Fruit fly (Drosophila melanogaster) whole organism, larva: ENCODE measurements around the gene Fatp1.

ENCODE experiments used
- noc ChIP-seq: fragments of 200-800 bp; sonication (Bioruptor generic); optimal IDR thresholded peaks from 3 replicates; lab custom pipeline; 2019; ENCODE audit warnings: missing biosample characterization, mild to moderate bottlenecking, missing genetic modification characterization, moderate library complexity

The Fatp1 gene

dm6 chr2L:10517085-10517484, at the start of gene Fatp1, which contains the start of gene Lrr47:
TSS of gene Fatp1 (minus strand) at chr2L:10517218.
TSS of gene Lrr47 (plus strand) at chr2L:10517335.
- TF ChIP-seq noc (tag; lab: Kevin White, UChicago), result no peak

DNA sequence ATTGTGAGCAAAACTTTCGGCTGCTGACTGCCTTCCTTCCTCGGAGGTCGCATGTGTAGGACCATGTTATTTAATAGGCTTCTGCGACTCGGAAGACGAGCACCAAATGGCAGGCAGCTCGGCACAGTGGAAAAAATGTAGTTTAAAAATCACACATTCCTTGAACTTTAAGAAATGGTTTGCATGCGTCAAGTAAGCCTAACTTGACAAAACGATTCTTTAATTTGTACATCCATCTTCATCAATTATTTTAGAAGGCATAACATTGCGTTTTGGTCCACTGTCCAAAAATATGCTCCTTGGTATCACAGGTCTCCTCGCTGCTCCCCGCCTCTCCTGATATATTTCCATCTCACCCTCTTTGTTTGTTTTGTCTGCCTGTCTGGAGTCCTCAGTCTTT, 48.7 kb upstream of the Fatp1 start:
- TF ChIP-seq noc (tag; lab: Kevin White, UChicago), result no peak

DNA sequence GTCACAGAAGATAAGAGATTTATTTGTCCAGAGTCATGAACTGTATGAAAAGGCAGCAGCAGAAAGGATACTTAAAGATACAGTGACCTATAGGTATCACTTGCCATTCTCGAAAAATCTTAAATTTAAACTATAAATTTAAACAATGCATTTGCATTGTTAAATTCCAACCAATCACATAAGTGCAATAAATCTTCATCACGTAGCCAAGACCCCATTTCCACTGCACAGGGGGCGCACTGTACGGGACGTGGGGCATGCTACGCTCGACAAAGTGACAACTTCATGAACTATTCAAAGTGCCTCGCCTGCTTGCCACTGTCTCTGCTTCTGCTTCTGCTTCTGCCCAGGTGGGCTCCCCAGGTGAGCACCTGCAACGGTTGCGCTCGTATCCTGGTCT, 38.3 kb upstream of the Fatp1 start:
- no peak for TF ChIP-seq noc (tag; lab: Kevin White, UChicago)

dm6 chr2L:10554676-10555075, 37.7 kb upstream of the Fatp1 start:
- no peak for TF ChIP-seq noc (tag; lab: Kevin White, UChicago)

DNA sequence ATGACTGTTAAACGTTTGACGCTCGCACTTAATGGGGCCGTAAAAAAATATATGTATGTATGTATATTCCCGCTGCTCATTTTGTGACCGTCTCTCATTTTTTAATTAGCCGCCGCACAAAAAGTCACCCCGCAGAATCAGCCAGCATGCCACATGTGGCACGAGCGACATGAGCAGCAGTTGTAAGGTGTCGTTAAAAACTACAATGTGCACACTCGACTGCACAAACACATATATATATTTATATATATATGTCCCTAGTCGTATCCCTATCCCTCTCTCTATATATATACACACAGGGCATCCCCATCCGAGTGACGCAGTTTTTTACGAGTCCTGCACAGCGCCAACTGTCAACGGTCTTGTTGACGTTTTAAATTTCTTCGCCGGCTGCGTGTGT, 36.7 kb upstream of the Fatp1 start:
- no peak for TF ChIP-seq noc (tag; lab: Kevin White, UChicago)

dm6 chr2L:10552807-10553206, 35.8 kb upstream of the Fatp1 start:
- TF ChIP-seq noc (tag; lab: Kevin White, UChicago), result no peak

- TF ChIP-seq noc (tag; lab: Kevin White, UChicago), result no peak
Measured at dm6 chr2L:10548814-10549423, 31.9 kb upstream of the Fatp1 start.

DNA sequence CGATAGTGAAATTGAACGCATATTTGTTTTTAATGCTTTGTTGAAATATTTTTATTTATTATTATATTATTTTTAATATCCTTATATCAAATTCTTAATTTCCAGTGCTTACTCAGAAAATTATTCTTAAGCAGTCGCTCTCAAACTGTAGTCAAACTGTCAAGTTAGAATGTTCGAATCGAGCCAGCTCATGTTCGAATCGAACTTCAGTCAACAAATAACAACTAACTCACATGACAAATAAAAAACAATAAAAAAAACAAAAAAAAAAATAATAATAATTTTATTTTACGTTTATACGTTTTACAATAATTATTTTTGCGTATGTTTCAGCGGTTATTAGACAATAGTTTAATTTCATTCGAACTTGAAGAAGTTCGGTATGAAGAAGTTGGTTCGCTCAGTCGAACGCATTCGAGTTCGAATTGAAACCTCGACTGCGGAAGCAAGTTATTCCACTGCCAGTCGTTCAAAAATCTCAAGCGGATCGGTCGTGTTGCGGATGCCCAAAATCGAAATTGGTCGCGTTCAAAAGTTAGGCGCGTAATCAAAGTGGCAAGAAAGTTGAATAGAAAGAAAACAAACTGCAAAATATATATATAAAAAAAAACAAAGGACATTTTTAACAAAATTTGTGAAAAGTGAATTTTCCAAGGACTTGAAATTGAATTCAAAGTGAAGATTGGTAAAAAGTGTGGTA, 27.6 kb upstream of the Fatp1 start, which contains the start of gene Trim9:
Gene Trim9, plus strand, starts transcription at position 463 of the 700 bp plus-strand sequence.
- TF ChIP-seq noc (tag; lab: Kevin White, UChicago), result no peak

dm6 chr2L:10543992-10544391, 27.0 kb upstream of the Fatp1 start:
- TF ChIP-seq noc (tag; lab: Kevin White, UChicago), result no peak

DNA sequence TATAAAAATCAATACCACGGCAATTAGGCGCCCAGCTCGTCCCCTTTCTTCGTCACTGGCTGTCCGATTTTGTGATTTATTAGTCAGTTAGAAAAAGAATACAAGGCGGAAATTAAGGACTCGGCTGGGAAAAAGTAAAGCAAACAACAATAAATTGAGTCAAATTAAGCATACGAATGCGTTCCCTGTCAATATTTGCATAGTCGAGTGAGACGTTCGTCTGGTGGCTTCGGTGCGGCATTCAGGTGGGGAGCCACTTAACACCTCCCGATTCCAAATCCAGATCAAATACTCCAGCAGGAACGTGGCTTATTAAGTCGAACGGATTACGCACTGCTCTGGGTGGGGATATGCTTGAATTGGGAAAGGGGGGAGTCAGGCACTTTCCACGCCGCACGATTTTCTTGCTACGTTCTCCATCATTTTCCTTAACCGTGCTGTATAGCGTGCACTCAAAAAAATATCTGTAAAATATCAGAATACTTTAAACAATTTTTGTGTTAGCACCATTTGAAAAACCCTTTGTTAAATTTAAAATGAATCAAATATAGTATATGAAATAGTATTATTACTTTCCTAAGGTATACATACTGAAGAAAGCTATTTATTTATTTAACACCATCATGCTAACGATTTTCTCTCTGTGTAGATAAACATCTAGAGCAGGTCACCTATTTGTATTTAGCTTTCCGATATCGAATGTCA, 26.2 kb upstream of the Fatp1 start:
- TF ChIP-seq noc (tag; lab: Kevin White, UChicago), result no peak

- TF ChIP-seq noc (tag; lab: Kevin White, UChicago), result no peak
Measured at dm6 chr2L:10539360-10539759, 22.3 kb upstream of the Fatp1 start.

DNA sequence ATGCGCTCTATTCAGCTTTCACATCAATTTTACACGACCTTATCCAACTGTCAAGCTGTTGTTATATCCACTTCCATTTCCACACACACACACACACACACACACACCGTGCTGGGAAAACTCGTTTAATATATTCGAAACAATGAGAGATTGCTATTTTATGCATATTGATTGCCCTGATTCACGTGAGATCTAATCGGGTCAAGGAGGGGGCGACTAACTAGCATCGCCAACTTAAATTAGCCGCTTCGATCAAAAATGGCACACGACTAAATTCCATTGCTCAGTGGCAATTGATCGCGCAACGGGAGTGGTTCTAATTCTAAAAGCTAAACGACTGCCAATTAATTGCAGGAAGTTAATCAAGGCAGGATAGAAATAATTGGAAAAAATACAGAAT, 17.0 kb upstream of the Fatp1 start, which contains the start of gene CG18302:
Gene CG18302, plus strand, starts transcription at position 301 of the 400 bp plus-strand sequence.
- no peak for TF ChIP-seq noc (tag; lab: Kevin White, UChicago)

dm6 chr2L:10531521-10531920, 14.5 kb upstream of the Fatp1 start, which contains the start of gene CG18301:
TSS of gene CG18301 (plus strand) at chr2L:10531821.
- TF ChIP-seq noc (tag; lab: Kevin White, UChicago), result no peak

DNA sequence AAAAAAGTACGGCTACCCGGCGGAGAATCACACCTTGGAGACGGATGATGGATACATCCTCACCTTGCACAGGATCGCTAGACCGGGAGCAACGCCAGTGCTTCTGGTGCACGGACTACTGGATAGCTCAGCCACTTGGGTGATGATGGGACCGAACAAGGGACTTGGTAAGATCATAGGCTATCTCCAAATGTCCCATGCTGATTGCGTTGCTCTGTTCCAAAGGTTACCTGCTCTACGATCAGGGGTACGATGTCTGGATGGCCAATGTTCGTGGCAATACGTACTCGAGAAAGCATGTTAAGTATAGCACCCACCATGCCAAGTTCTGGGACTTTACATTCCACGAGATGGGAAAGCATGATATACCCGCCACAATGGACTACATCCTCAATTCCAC, 13.1 kb upstream of the Fatp1 start:
- no peak for TF ChIP-seq noc (tag; lab: Kevin White, UChicago)

DNA sequence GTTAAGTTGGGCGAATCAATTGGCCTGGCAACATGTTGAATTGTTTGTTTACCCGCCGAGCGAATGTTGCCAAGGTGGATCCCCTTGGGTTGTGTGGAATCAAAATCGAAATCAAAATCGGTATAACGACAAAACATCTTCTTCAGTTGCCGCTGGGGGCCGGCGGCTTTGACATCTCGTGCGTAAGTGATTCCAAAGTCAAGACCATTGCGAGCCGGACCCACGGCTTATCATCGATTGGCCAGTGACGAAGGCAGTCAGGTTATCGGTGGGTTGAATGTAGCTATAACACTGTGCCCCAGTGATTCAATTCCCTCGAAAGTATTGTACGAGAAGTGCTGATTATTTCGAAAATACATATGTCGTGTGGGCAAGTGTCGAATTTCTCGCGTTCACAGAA, 12.0 kb upstream of the Fatp1 start:
- TF ChIP-seq noc (tag; lab: Kevin White, UChicago), result peak; percentile 21

dm6 chr2L:10526953-10527584, 10.1 kb upstream of the Fatp1 start, which contains the start of gene Lip4:
TSS of gene Lip4 (plus strand) at chr2L:10527572.
- peak; percentile 77 for TF ChIP-seq noc (tag; lab: Kevin White, UChicago)
